Fruit fly (Drosophila melanogaster) S2 (cell line): ENCODE data around the gene CG43248.

Experiments used
- CG8478 ChIP-seq: fragments of >200 bp; optimal IDR thresholded peaks from 2 replicates; lab custom pipeline; 2018
- CTCF ChIP-seq, 2 experiments: fragments of >200 bp; optimal IDR thresholded peaks; 2 replicates each; lab custom pipeline; 2018

The CG43248 gene

DNA sequence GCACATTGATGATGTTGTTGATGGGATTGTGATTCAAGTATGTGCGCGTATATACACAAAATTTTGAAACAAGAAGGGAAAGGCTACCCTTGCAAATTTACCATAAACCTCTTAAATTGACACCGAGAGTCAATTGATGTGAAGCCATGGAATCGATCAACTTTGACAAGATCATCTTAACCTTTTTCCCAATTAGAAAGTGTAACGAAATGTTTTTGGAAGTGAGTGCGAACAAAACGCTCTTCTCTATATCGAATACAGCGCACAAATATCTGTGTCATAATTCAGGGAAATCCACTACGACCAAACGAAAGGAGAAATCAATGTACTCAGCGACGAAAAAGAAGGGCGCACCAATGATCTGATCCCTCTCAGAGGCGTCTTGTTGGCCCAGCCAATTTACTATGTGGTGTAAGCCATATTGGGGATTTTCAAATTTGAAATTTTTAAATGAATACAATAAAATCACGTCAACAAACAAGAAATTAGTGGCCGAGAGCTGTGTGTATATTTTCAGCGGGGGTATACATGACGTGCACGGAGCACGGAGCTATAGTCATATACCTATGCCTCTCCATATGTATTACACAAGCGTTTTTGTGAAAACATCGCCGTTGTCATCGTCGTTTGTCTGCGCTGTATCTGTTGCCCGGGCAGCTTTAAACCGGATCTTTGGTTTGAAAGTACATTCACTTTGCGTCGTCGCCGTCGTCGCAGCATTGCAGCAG is 2.3 kb upstream of the CG43248 start:
- TF ChIP-seq CG8478 (no peak), CTCF (optimal IDR thresholded peaks at IDR 0.05; lab: Kevin White, UChicago) (no peak)

DNA sequence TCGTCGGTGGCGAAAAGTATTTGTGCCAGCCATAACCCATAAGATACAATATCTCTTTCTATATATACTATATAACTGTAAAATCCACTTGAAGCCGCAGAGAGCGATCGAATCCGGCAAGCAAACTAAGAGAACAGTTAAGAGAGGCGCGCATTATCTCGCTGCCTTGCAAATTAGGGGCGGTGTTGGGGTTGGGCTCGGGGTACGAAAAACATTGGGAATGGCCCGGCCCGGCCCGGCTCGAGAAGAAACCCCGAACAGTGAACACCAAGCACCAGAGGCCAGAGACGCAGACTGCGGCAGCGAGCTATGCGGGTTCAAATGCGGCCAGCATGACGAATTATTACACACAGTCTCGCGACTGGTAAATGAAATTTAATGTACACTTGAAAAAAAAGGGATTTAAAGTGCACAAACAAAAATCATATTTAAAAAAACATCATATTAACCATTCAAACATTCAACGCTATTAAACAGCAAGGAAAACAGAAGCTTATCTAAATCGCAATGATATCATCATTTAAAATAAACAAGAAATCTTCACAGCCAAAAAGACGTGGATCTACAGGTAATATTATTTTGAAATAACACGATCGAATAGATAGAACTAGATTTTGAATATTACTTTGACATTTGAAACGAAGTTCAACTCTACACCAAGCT is 1.2 kb upstream of the CG43248 start:
- TF ChIP-seq CG8478 (no peak), CTCF (optimal IDR thresholded peaks at IDR 0.05; lab: Kevin White, UChicago) (no peak)

DNA sequence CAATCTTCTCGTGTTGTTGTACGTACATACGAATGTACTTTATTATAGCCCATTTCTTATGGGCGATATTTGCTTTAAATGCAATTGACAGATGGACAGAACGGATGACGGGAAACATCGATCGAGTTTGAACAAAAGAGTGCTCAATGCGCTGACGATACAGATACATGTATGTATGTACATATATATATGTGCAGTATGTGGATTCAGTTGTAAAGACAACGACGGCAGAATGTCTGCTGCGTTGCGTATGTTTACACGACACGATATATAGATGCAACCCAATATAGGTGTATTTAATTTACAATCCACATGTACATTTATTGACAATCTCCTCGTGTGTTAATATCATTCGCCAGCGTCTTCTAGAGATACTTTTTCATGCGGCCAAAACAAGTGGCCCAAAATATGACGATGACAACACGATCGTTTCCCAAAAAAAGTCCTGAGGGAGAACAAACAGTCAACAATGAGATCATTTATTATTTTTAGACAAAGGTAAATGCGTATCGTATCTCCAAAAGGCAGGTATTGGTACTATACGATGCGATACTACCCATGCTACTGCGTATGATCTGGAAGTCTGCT is 541 bp downstream of the CG43248 start:
- TF ChIP-seq CTCF (optimal IDR thresholded peaks at IDR 0.05; lab: Kevin White, UChicago) = no peak
- no peak for TF ChIP-seq CG8478

DNA sequence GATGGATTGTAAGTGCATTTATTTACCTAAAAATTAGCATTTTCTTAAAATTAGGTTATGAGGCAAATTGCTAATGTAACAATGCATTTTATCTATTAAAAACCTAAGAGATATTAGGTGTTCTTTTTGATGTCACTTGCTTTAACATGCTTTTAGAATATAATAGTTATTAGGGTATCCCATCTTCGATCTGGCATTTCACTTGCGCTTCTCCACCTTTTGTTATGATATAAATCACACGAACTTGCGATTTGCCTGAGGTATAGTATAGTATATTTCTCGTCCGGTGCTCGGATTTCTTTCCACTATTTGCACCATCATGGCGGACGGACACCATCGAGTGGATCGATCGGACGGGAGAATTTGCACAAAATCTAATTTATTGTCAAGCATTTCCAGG is 1.2 kb downstream of the CG43248 start:
- no peak for TF ChIP-seq CTCF (optimal IDR thresholded peaks at IDR 0.05; lab: Kevin White, UChicago)
- no peak for TF ChIP-seq CG8478

DNA sequence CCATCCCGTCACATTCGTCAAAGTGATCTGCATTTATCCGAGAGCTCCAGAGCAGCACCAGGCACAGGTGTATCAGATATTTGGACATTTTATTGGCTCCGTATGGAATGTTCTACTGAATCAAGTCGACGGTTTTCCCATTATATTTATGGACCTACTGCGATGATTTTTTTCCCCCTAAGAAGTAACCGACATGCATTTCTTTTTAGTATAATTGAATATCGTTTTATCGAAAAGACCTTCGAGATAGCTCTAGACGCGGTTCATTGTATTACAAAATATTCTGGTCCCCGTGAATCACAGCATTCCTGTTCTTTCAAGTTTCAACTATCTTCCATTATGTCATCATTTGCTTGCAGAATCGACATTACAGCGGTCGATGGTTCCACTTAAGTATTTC is 2.1 kb downstream of the CG43248 start, which contains the start of gene obst-H:
Gene obst-H, minus strand, starts transcription at position 101 of the 400 bp plus-strand sequence.
- TF ChIP-seq CTCF (optimal IDR thresholded peaks at IDR 0.05; lab: Kevin White, UChicago) = no peak
- TF ChIP-seq CG8478 = no peak

DNA sequence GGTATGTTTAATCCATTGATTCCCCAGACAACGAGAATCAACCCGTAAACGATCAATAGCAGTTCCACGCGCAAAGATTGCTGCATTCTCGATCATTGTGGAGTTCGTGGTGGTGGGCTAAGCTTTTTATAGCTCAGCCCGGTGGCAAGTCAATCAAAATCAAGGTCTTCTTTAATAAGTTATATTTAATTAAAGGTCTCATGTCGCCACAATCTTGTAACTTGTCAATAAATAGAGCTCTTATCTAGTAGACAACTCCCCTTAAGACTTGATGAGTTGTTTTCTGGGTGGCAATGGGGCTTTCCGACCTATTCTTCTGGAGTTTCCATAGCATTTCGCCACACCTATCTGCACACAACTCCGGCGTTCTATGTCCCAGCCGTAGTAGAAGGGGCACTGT is 3.2 kb downstream of the CG43248 start, which contains the start of gene CG42728:
Gene CG42728, minus strand, starts transcription at position 101 of the 400 bp plus-strand sequence.
- TF ChIP-seq CTCF (optimal IDR thresholded peaks at IDR 0.05; lab: Kevin White, UChicago) (no peak), CG8478 (no peak)

DNA sequence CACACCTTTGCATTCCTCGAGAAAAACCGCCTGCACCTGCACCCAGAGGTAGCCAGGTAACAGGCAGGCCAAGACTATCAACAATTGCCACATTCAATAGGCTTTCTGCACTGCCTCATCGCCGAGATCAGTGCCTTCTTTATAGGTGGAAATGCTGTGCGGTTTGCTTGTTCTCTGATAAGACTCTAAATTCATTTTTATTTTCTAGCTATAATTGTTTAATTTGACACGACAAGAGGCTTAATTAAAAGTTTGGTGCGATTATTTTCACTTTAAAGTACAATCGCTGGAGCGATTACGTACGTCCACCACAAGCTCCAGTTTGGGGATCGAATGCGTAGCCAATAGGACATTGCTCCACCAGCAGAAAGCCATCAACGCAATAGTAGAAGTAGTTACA is 3.9 kb downstream of the CG43248 start, which contains the start of gene CG42729:
Gene CG42729, minus strand, starts transcription at position 101 of the 400 bp plus-strand sequence.
- TF ChIP-seq CG8478 (no peak), CTCF (optimal IDR thresholded peaks at IDR 0.05; lab: Kevin White, UChicago) (no peak)

DNA sequence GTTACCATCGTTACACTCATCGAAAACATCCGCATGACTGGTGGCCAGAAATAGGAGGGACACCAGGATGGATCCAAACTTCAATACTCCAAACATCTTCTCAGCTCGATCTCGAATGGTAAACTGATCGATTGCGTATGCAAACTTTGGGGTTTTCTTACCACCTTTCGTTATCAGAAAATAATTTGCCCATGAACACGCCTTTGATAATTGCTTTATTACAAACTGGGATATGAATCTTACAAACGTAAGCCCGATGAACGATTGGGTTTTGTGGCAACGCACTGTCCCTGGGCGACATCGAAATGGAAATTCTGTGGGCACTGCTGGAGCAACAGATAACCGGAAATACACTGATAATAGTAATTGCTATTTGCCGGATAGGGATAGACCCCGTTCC is 4.6 kb downstream of the CG43248 start, which contains the start of gene CG33985:
Gene CG33985, minus strand, starts transcription at position 101 of the 400 bp plus-strand sequence.
- TF ChIP-seq CG8478 (no peak), CTCF (optimal IDR thresholded peaks at IDR 0.05; lab: Kevin White, UChicago) (no peak)

DNA sequence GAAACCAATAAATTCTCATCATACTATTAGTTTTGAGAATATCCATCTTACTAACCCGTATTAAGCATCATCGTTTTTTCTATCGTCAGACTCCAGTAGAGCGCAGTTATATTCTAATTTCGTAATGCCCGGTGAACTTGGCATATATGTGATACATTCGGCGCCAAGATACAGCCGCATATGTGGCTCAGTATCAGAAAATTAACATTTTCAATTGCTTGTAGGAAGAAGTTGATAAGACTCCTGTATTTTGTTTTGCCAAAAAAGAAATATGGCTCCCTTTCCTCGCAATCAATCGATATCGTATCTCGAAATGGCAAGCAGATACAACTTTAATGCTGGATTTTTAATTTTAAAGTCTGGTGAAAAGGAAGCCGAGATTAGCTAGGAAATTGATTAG is 6.1 kb downstream of the CG43248 start, which contains the start of gene CG33986:
Gene CG33986, minus strand, starts transcription at position 101 of the 400 bp plus-strand sequence.
- no peak for TF ChIP-seq CG8478

DNA sequence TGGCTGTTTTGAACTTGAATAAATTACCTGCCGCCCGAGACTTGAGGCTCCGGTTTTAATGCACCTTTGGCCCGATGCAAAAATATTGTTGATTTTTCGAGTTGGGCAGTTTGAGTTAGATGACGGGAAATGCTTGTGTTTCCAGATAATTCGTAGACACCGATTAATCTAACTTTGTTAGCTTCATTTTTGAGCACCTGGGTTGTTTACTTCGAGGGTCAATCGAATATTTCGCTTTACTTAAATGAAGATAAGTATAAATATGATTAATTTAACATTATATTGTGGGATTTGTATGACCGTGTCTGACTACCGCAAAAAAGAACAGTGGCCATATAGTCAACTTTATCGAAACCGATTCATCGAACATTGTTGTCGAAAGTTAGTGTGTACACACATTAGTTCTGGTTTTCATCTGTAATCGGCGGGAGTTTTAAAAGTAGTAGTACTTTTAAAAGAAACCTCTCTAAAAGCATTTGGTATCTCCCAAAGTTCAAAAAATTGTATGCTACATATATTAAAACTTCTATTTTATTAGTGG is 7.4 kb downstream of the CG43248 start, which contains the start of gene CG7945:
Gene CG7945, minus strand, starts transcription at position 332 of the 541 bp plus-strand sequence.
- TF ChIP-seq CTCF (optimal IDR thresholded peaks at IDR 0.05; lab: Kevin White, UChicago) = no peak
- no peak for TF ChIP-seq CG8478

DNA sequence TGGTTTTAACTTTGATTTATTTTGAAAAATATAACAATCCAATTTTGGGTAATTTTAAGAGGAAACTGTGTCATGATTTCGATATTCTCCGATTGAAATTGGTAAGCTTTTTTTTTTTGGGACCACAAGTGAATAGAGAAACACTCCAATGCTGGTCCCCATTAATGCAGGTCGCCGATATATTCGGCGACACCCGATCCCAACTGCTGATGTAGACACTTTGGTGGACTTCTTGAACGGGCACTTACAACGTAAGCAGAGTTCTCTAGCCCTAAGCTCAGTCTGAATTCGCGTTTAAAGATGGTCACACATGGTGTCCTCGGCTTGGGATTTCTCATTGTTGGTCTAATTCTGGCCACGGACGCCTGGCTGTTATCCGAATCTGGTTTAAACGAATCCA is 11.0 kb downstream of the CG43248 start, which contains the start of gene yellow-k:
Gene yellow-k, plus strand, starts transcription at position 301 of the 400 bp plus-strand sequence.
- no peak for TF ChIP-seq CG8478
- no peak for TF ChIP-seq CTCF (optimal IDR thresholded peaks at IDR 0.05; lab: Kevin White, UChicago)

DNA sequence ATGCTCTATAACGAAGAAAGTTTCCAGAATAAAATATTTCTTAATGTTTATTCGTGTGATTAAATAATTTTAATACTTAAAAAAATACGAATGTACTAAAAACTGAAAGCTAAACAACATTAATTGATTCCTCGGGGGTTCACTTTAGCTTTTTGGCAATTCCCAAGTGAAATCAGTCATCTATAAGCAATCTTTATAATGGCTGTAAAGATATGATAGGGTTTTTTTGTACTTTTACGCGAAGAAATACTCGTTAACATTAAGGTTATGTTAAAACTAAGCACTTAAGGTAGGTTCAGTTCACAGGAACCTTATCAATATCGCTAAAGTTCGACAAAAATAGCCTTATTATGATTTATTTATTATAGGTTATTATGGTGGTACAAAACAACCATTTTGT is 11.4 kb downstream of the CG43248 start:
- no peak for TF ChIP-seq CG8478
- TF ChIP-seq CTCF (optimal IDR thresholded peaks at IDR 0.05; lab: Kevin White, UChicago) = no peak

DNA sequence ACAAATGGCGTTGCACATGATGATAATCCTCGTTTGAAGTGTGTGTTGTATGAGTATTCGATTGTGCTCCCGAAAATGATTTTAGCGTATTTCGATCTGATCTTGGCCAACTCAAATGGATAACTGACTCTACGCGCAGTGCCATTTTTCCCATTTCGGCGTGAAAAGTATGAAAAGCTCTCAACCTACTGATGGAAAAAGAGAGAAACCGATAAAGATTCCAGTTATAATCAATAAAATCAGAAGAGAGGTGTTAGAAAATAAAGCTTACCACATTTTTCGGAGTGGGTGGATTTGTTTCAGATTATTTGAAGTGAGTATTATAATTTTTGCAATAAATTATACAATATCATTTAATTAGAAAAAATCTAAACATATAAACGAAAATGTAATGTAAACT is 11.8 kb downstream of the CG43248 start, which contains the start of gene mex1:
Gene mex1, minus strand, starts transcription at position 101 of the 400 bp plus-strand sequence.
- TF ChIP-seq CTCF (optimal IDR thresholded peaks at IDR 0.05; lab: Kevin White, UChicago) = no peak
- TF ChIP-seq CG8478 = no peak

DNA sequence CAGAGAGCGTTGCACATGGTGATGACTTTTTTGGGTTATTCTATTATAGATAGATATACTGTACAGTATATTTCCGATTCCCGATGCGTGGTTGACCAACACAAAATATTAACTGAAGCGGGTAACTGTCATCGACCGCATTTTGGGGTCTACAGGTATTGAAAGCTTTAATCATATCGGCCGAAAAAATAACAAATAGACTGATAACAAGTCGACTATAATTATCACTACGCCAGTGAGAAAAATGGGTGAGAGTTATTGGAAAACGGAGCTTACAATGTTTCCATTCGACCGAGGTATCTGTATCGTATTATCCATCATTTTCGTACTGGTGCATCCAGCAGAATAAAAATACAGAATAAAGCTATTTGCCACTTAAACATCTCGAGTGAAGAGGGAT is 12.9 kb downstream of the CG43248 start:
- TF ChIP-seq CTCF (optimal IDR thresholded peaks at IDR 0.05; lab: Kevin White, UChicago) (no peak), CG8478 (no peak)

DNA sequence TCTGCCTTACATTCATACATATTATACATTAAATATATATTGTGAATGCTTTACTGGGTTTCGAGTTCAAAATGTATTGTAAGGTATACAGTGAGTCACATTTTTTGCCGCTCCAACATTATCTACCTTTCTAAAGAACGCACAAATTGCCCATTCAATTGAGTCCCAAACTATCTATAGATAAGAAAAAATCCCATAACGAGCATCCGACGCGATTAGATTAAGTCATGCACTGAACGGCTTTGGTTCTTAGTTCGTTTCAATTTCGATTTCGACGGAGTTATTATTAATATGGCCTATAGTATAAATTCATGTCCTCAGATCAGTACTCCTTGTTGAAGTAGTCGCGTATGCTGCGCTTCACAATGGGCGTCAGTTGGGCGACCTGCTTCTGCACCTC is 13.8 kb downstream of the CG43248 start:
- no peak for TF ChIP-seq CG8478
- no peak for TF ChIP-seq CTCF (optimal IDR thresholded peaks at IDR 0.05; lab: Kevin White, UChicago)
